Worm (Caenorhabditis elegans) whole organism, mixed stage, embryonic: ENCODE data around the gene figl-1.

Source experiments
- blmp-1 ChIP-seq: fragments of 150-350 bp; optimal IDR thresholded peaks from 2 replicates; lab custom pipeline; 2014; ENCODE audit warnings: missing biosample characterization, missing genetic modification characterization
- drap-1 ChIP-seq: fragments of 200-800 bp; sonication (Bioruptor generic); optimal IDR thresholded peaks from 3 replicates; lab custom pipeline; 2018; ENCODE audit warnings: mild to moderate bottlenecking, missing genetic modification characterization, missing compliant biosample characterization
- ham-2 ChIP-seq: fragments of 200-800 bp; sonication (Bioruptor generic); optimal IDR thresholded peaks from 2 replicates; lab custom pipeline; 2018; ENCODE audit warnings: mild to moderate bottlenecking, missing genetic modification characterization, missing compliant biosample characterization
- nhr-28 ChIP-seq: fragments of 150-350 bp; optimal IDR thresholded peaks from 2 replicates; lab custom pipeline; 2014; ENCODE audit warnings: missing biosample characterization, missing genetic modification characterization
- unc-39 ChIP-seq: fragments of 150-350 bp; optimal IDR thresholded peaks from 2 replicates; lab custom pipeline; 2014; ENCODE audit warnings: missing biosample characterization, missing genetic modification characterization
- unc-62 ChIP-seq: fragments of 150-350 bp; optimal IDR thresholded peaks from 2 replicates; lab custom pipeline; 2014; ENCODE audit warnings: missing biosample characterization, missing genetic modification reagents, missing genetic modification characterization
- ztf-11 ChIP-seq: fragments of 150-350 bp; optimal IDR thresholded peaks from 2 replicates; lab custom pipeline; 2014; ENCODE audit warnings: missing biosample characterization, missing genetic modification characterization

ce11 chrV:4372986-4373385, 27.2 kb upstream of the figl-1 start:
- no peak for TF ChIP-seq unc-39
- no peak for TF ChIP-seq ztf-11 (tag; lab: Kevin White, UChicago)
- TF ChIP-seq nhr-28 (tag; lab: Kevin White, UChicago) = no peak
- no peak for TF ChIP-seq unc-62
- no peak for TF ChIP-seq blmp-1
- TF ChIP-seq ham-2 (GFP tag; lab: Kevin White, UChicago) = no peak
- TF ChIP-seq drap-1 (GFP tag; lab: Kevin White, UChicago) = no peak
